Worm (Caenorhabditis elegans): ENCODE measurements around the gene rps-27.

ce11 chrV:63887-64286 is 40.0 kb downstream of the rps-27 start:
- no peak for TF ChIP-seq egl-27 (tag; optimal IDR thresholded peaks at IDR 0.05)
- no peak for TF ChIP-seq elt-3 (tag; optimal IDR thresholded peaks at IDR 0.05)
- no peak for TF ChIP-seq R02D3.7 (tag; optimal IDR thresholded peaks at IDR 0.05)
- TF ChIP-seq fos-1 (tag; optimal IDR thresholded peaks at IDR 0.05) = no peak
- TF ChIP-seq ztf-4 (tag; optimal IDR thresholded peaks at IDR 0.05) = no peak
- TF ChIP-seq ama-1 (optimal IDR thresholded peaks at IDR 0.05) = no peak
- TF ChIP-seq nhr-25 (tag; optimal IDR thresholded peaks at IDR 0.05) = no peak
- TF ChIP-seq skn-1 (tag; optimal IDR thresholded peaks at IDR 0.05) = no peak
- TF ChIP-seq ZK546.5 (tag; optimal IDR thresholded peaks at IDR 0.05) = no peak
- no peak for TF ChIP-seq nfya-1 (tag; optimal IDR thresholded peaks at IDR 0.05; ENCODE audit: insufficient read depth)
- no peak for TF ChIP-seq nhr-28 (tag; optimal IDR thresholded peaks at IDR 0.05)
- TF ChIP-seq nhr-43 (tag; optimal IDR thresholded peaks at IDR 0.05; ENCODE audit: poor library complexity, severe bottlenecking) = no peak
